Fruit fly (Drosophila melanogaster) whole organism, embryonic: Measurements from ENCODE around the gene tplus3b.
A peak's percentile ranks its signal among the peaks of the same experiment; 100 is the strongest.

ENCODE experiments used
- CG12071 ChIP-seq: fragments of 200-800 bp; sonication (Bioruptor generic); optimal IDR thresholded peaks from 3 replicates; lab custom pipeline; 2018; ENCODE audit warnings: missing biosample characterization, mild to moderate bottlenecking, missing genetic modification characterization
- CG6654 ChIP-seq: fragments of 200-800 bp; sonication (Bioruptor generic); optimal IDR thresholded peaks from 2 replicates; lab custom pipeline; 2017; ENCODE audit warnings: missing biosample characterization, mild to moderate bottlenecking, missing genetic modification characterization
- CG6689 ChIP-seq: fragments of 200-800 bp; sonication (Bioruptor generic); IDR thresholded peaks from 2 replicates; pipeline ENCODE4 v1.3.6; 2022; ENCODE audit warnings: missing biosample characterization, missing genetic modification characterization
- CG9437 ChIP-seq: fragments of 200-800 bp; sonication (Bioruptor generic); optimal IDR thresholded peaks from 2 replicates; lab custom pipeline; 2018; ENCODE audit warnings: missing biosample characterization, mild to moderate bottlenecking, missing genetic modification characterization
- HLH54F ChIP-seq: fragments of 200-800 bp; sonication (Bioruptor generic); optimal IDR thresholded peaks from 3 replicates; lab custom pipeline; 2016; ENCODE audit warnings: missing biosample characterization, missing genetic modification characterization
- MESR4 ChIP-seq: fragments of 200-800 bp; sonication (Bioruptor generic); optimal IDR thresholded peaks from 2 replicates; lab custom pipeline; 2018; ENCODE audit warnings: missing biosample characterization, mild to moderate bottlenecking, missing genetic modification characterization, moderate library complexity
- Mes4 ChIP-seq: fragments of 200-800 bp; sonication (Bioruptor generic); optimal IDR thresholded peaks from 2 replicates; lab custom pipeline; 2016; ENCODE audit warnings: missing biosample characterization, missing genetic modification characterization
- chm ChIP-seq: fragments of 200-800 bp; sonication (Bioruptor generic); IDR thresholded peaks from 2 replicates; pipeline ENCODE4 v1.3.6; 2022; ENCODE audit warnings: missing biosample characterization, missing genetic modification characterization
- klu ChIP-seq: fragments of 200-800 bp; sonication (Bioruptor generic); IDR thresholded peaks from 2 replicates; pipeline ENCODE4 v1.3.6; 2022; ENCODE audit warnings: missing biosample characterization, missing genetic modification characterization
- lilli ChIP-seq: fragments of 200-800 bp; sonication (Bioruptor generic); optimal IDR thresholded peaks from 3 replicates; lab custom pipeline; 2016; ENCODE audit warnings: missing biosample characterization, missing genetic modification characterization

- no peak for TF ChIP-seq CG6689 (GFP tag; lab: Robert Waterston, UW)
- no peak for TF ChIP-seq lilli (GFP tag; lab: Kevin White, UChicago)
- TF ChIP-seq CG9437, result no peak
- no peak for TF ChIP-seq CG6654 (GFP tag; lab: Kevin White, UChicago)
- no peak for TF ChIP-seq HLH54F (GFP tag; lab: Kevin White, UChicago)
- TF ChIP-seq CG12071 (GFP tag; lab: Kevin White, UChicago), result peak; percentile 76
- TF ChIP-seq klu, result no peak
- TF ChIP-seq chm (GFP tag; lab: Robert Waterston, UW), result no peak
- no peak for TF ChIP-seq Mes4 (GFP tag; lab: Kevin White, UChicago)
- TF ChIP-seq MESR4, result no peak
Measured at dm6 chr2L:22144127-22144526, 39.9 kb upstream of the tplus3b start.
